In genomic region chr2L:20080772-20081171, dm6 we compare ENCODE assay signal across 5 fruit fly cellular contexts.
TF ChIP-seq lines count a peak whose summit lies in the region.

No protein-coding gene starts in this region.

- no peak for TF ChIP-seq CTCF in whole organism, embryonic (GFP tag; optimal IDR thresholded peaks at IDR 0.05; lab: Kevin White, UChicago)

TF ChIP-seq in whole organism, adult, 20 proteins besides CTCF, POLR2A, EP300 and RAD21:
- TF ChIP-seq kay (GFP tag; lab: Kevin White, UChicago; ENCODE audit: borderline replicate concordance) (peak; percentile 72), CG14711 (tag; optimal IDR thresholded peaks at IDR 0.05; lab: Kevin White, UChicago) (no peak), CG12768 (GFP tag; optimal IDR thresholded peaks at IDR 0.05; lab: Kevin White, UChicago) (peak; percentile 17), tj (GFP tag; optimal IDR thresholded peaks at IDR 0.05; lab: Kevin White, UChicago) (peak; percentile 55)
TF ChIP-seq in whole organism, adult: peak in this region for 3.

TF ChIP-seq in whole organism, embryonic, 481 proteins besides CTCF, POLR2A, EP300 and RAD21:
- TF ChIP-seq sens (GFP tag; lab: Kevin White, UChicago) (peak; percentile 15), CG8478 (optimal IDR thresholded peaks at IDR 0.05; lab: Kevin White, UChicago) (no peak), chinmo (GFP tag; IDR thresholded peaks at IDR 0.05; lab: Robert Waterston, UW; ENCODE audit: partially characterized antibody) (0 out of 4 replicates have a peak, but pooled peaks have one; percentile 70), CG12769 (tag; optimal IDR thresholded peaks at IDR 0.05; lab: Kevin White, UChicago) (peak; percentile 8), sc (optimal IDR thresholded peaks at IDR 0.05; lab: Kevin White, UChicago) (no peak), sc (GFP tag; optimal IDR thresholded peaks at IDR 0.05; lab: Kevin White, UChicago) (no peak), Med (GFP tag; lab: Kevin White, UChicago) (peak; percentile 21), vvl (GFP tag; IDR thresholded peaks at IDR 0.05; lab: Robert Waterston, UW) (peak; percentile 74)

TF ChIP-seq in whole organism, prepupa, 60 proteins besides CTCF, POLR2A, EP300 and RAD21:
- TF ChIP-seq Eip78C (GFP tag; lab: Kevin White, UChicago), result peak; percentile 39
- no peak for TF ChIP-seq CG8119 (GFP tag; IDR thresholded peaks at IDR 0.05; lab: Robert Waterston, UW)
- peak; percentile 7 for TF ChIP-seq svp (GFP tag; lab: Kevin White, UChicago)

TF ChIP-seq in whole organism, pupa, 21 proteins besides CTCF, POLR2A, EP300 and RAD21:
- TF ChIP-seq CG4496 (GFP tag; IDR thresholded peaks at IDR 0.05; lab: Robert Waterston, UW), result 0 out of 3 replicates have a peak, but pooled peaks have one; percentile 24
- TF ChIP-seq Pif1A (GFP tag; optimal IDR thresholded peaks at IDR 0.05; lab: Kevin White, UChicago), result no peak
- TF ChIP-seq CG34367 (tag; optimal IDR thresholded peaks at IDR 0.05; lab: Kevin White, UChicago), result no peak
- no peak for TF ChIP-seq CG14655 (GFP tag; optimal IDR thresholded peaks at IDR 0.05; lab: Kevin White, UChicago)
- TF ChIP-seq gl (tag; optimal IDR thresholded peaks at IDR 0.05; lab: Kevin White, UChicago), result peak; percentile 5
- TF ChIP-seq CG32121 (GFP tag; IDR thresholded peaks at IDR 0.05; lab: Robert Waterston, UW), result 0 out of 2 replicates have a peak, but pooled peaks have one; percentile 14
- TF ChIP-seq CG17806 (tag; optimal IDR thresholded peaks at IDR 0.05; lab: Kevin White, UChicago), result no peak
- no peak for TF ChIP-seq CG12605 (GFP tag; IDR thresholded peaks at IDR 0.05; lab: Robert Waterston, UW)

TF ChIP-seq in whole organism, wandering third instar larva, 38 proteins besides CTCF, POLR2A, EP300 and RAD21:
- TF ChIP-seq GATAd (GFP tag; optimal IDR thresholded peaks at IDR 0.05; lab: Kevin White, UChicago) (no peak), Hr83 (GFP tag; optimal IDR thresholded peaks at IDR 0.05; lab: Kevin White, UChicago; ENCODE audit: poor library complexity, severe bottlenecking) (peak; percentile 8)
